Fruit fly (Drosophila melanogaster) whole organism, prepupa: Measurements from ENCODE around the gene Nf-YB.
A peak's percentile ranks its signal among the peaks of the same experiment; 100 is the strongest.

Source experiments
- Blimp-1 ChIP-seq: fragments of 200-800 bp; sonication (Bioruptor generic); optimal IDR thresholded peaks from 3 replicates; lab custom pipeline; 2017; ENCODE audit warnings: missing biosample characterization, missing genetic modification characterization, mild to moderate bottlenecking, moderate library complexity, missing genetic modification reagents
- CG10631 ChIP-seq: fragments of 200-800 bp; sonication (Bioruptor generic); optimal IDR thresholded peaks from 2 replicates; lab custom pipeline; 2016; ENCODE audit warnings: missing biosample characterization, missing genetic modification characterization
- CG10669 ChIP-seq: fragments of 200-800 bp; sonication (Bioruptor generic); optimal IDR thresholded peaks from 3 replicates; lab custom pipeline; 2018; ENCODE audit warnings: missing biosample characterization, mild to moderate bottlenecking, missing genetic modification characterization, moderate library complexity
- CG11294 ChIP-seq: fragments of 200-800 bp; sonication (Bioruptor generic); IDR thresholded peaks from 2 replicates; pipeline ENCODE4 v1.3.6; 2022; ENCODE audit warnings: missing biosample characterization, missing genetic modification characterization
- CG11762 ChIP-seq: fragments of 200-800 bp; sonication (Bioruptor generic); optimal IDR thresholded peaks from 3 replicates; lab custom pipeline; 2016; ENCODE audit warnings: missing biosample characterization, missing genetic modification characterization; ENCODE audit not compliant: insufficient read depth
- CG11902 ChIP-seq: fragments of 200-800 bp; sonication (Bioruptor generic); optimal IDR thresholded peaks from 3 replicates; lab custom pipeline; 2016; ENCODE audit warnings: missing biosample characterization, missing genetic modification characterization
- CG15336 ChIP-seq: fragments of 200-800 bp; sonication (Bioruptor generic); IDR thresholded peaks from 2 replicates; pipeline ENCODE4 v1.3.6; 2022; ENCODE audit warnings: missing biosample characterization, missing genetic modification characterization
- CG1621 ChIP-seq: fragments of 200-800 bp; sonication (Bioruptor generic); optimal IDR thresholded peaks from 3 replicates; lab custom pipeline; 2018; ENCODE audit warnings: missing biosample characterization, mild to moderate bottlenecking, missing genetic modification characterization
- CG16779 ChIP-seq: fragments of 200-800 bp; sonication (Bioruptor generic); optimal IDR thresholded peaks from 3 replicates; lab custom pipeline; 2017; ENCODE audit warnings: missing biosample characterization, mild to moderate bottlenecking, missing genetic modification characterization
- CG3032 ChIP-seq: fragments of 200-800 bp; optimal IDR thresholded peaks from 2 replicates; lab custom pipeline; 2019; ENCODE audit warnings: missing biosample characterization, mild to moderate bottlenecking, missing genetic modification characterization, moderate library complexity
- CG31627 ChIP-seq: fragments of 200-800 bp; sonication (Bioruptor generic); optimal IDR thresholded peaks from 3 replicates; lab custom pipeline; 2016; ENCODE audit warnings: missing biosample characterization, missing genetic modification characterization
- CG32006 ChIP-seq: fragments of 200-800 bp; sonication (Bioruptor generic); optimal IDR thresholded peaks from 3 replicates; lab custom pipeline; 2017; ENCODE audit warnings: missing biosample characterization, mild to moderate bottlenecking, missing genetic modification characterization
- CG34406 ChIP-seq: fragments of 200-800 bp; sonication (Bioruptor generic); optimal IDR thresholded peaks from 3 replicates; lab custom pipeline; 2016; ENCODE audit warnings: missing biosample characterization, missing genetic modification characterization
- CG3919 ChIP-seq: fragments of 200-800 bp; sonication (Bioruptor generic); optimal IDR thresholded peaks from 3 replicates; lab custom pipeline; 2016; ENCODE audit warnings: missing biosample characterization, missing genetic modification characterization
- CG4318 ChIP-seq: fragments of 200-800 bp; sonication (Bioruptor generic); optimal IDR thresholded peaks from 3 replicates; lab custom pipeline; 2017; ENCODE audit warnings: missing biosample characterization, mild to moderate bottlenecking, missing genetic modification characterization
- CG6163 ChIP-seq: fragments of 200-800 bp; sonication (Bioruptor generic); IDR thresholded peaks from 3 replicates; pipeline ENCODE4 v1.3.6; 2022; ENCODE audit warnings: missing biosample characterization, missing genetic modification characterization
- CG6276 ChIP-seq: fragments of 200-800 bp; sonication (Bioruptor generic); optimal IDR thresholded peaks from 2 replicates; lab custom pipeline; 2017; ENCODE audit warnings: missing biosample characterization, mild to moderate bottlenecking, missing genetic modification characterization
- CG6792 ChIP-seq: fragments of 200-800 bp; sonication (Bioruptor generic); optimal IDR thresholded peaks from 3 replicates; lab custom pipeline; 2016; ENCODE audit warnings: missing biosample characterization, missing genetic modification characterization
- CG6808 ChIP-seq: fragments of 200-800 bp; sonication (Bioruptor generic); optimal IDR thresholded peaks from 3 replicates; lab custom pipeline; 2017; ENCODE audit warnings: missing biosample characterization, missing genetic modification characterization, mild to moderate bottlenecking, moderate library complexity, missing genetic modification reagents
- CG6854 ChIP-seq: fragments of 200-800 bp; sonication (Bioruptor generic); optimal IDR thresholded peaks from 2 replicates; lab custom pipeline; 2017; ENCODE audit warnings: missing biosample characterization, mild to moderate bottlenecking, missing genetic modification characterization
- CG7368 ChIP-seq: fragments of 200-800 bp; sonication (Bioruptor generic); optimal IDR thresholded peaks from 3 replicates; lab custom pipeline; 2016; ENCODE audit warnings: missing biosample characterization, missing genetic modification characterization
- CG8119 ChIP-seq: fragments of 200-800 bp; sonication (Bioruptor generic); IDR thresholded peaks from 3 replicates; pipeline ENCODE4 v1.3.6; 2022; ENCODE audit warnings: missing biosample characterization, missing genetic modification characterization
- CG8319 ChIP-seq: fragments of 200-800 bp; sonication (Bioruptor generic); optimal IDR thresholded peaks from 3 replicates; lab custom pipeline; 2016; ENCODE audit warnings: missing biosample characterization, missing genetic modification characterization
- CG9139 ChIP-seq: fragments of 200-800 bp; sonication (Bioruptor generic); optimal IDR thresholded peaks from 3 replicates; lab custom pipeline; 2017; ENCODE audit warnings: missing biosample characterization, mild to moderate bottlenecking, missing genetic modification characterization
- Eip75B ChIP-seq: fragments of 200-800 bp; sonication (Bioruptor generic); optimal IDR thresholded peaks from 3 replicates; lab custom pipeline; 2016; ENCODE audit warnings: missing biosample characterization, missing genetic modification characterization
- Eip78C ChIP-seq: fragments of 200-800 bp; sonication (Bioruptor generic); peaks from one replicate; lab custom pipeline; 2016; ENCODE audit warnings: missing biosample characterization, missing genetic modification characterization
- Eip93F ChIP-seq: fragments of 200-800 bp; sonication (Bioruptor generic); optimal IDR thresholded peaks from 2 replicates; lab custom pipeline; 2016; ENCODE audit warnings: missing biosample characterization, mild to moderate bottlenecking, missing genetic modification characterization
- Ets21C ChIP-seq: fragments of 200-800 bp; sonication (Bioruptor generic); optimal IDR thresholded peaks from 3 replicates; lab custom pipeline; 2016; ENCODE audit warnings: missing biosample characterization, missing genetic modification characterization
- Ets96B ChIP-seq: fragments of 200-800 bp; optimal IDR thresholded peaks from 2 replicates; lab custom pipeline; 2019; ENCODE audit warnings: missing biosample characterization, mild to moderate bottlenecking, missing genetic modification characterization, moderate library complexity
- Hr39 ChIP-seq: fragments of 200-800 bp; sonication (Bioruptor generic); optimal IDR thresholded peaks from 2 replicates; lab custom pipeline; 2016; ENCODE audit warnings: missing biosample characterization, missing genetic modification characterization
- Hr4 ChIP-seq: fragments of 200-800 bp; sonication (Bioruptor generic); optimal IDR thresholded peaks from 3 replicates; lab custom pipeline; 2016; ENCODE audit warnings: missing biosample characterization, missing genetic modification characterization
- Lpt ChIP-seq: fragments of 200-800 bp; sonication (Bioruptor generic); optimal IDR thresholded peaks from 3 replicates; lab custom pipeline; 2016; ENCODE audit warnings: missing biosample characterization, missing genetic modification characterization
- OdsH ChIP-seq: fragments of 200-800 bp; sonication (Bioruptor generic); optimal IDR thresholded peaks from 3 replicates; lab custom pipeline; 2016; ENCODE audit warnings: missing biosample characterization, missing genetic modification characterization
- Smox ChIP-seq: fragments of 200-800 bp; sonication (Bioruptor generic); optimal IDR thresholded peaks from 3 replicates; lab custom pipeline; 2016; ENCODE audit warnings: missing biosample characterization, missing genetic modification characterization
- Sox102F ChIP-seq: fragments of 200-800 bp; sonication (Bioruptor generic); optimal IDR thresholded peaks from 2 replicates; lab custom pipeline; 2016; ENCODE audit warnings: missing biosample characterization, mild to moderate bottlenecking, missing genetic modification characterization
- acj6 ChIP-seq: fragments of 200-800 bp; sonication (Bioruptor generic); optimal IDR thresholded peaks from 3 replicates; lab custom pipeline; 2016; ENCODE audit warnings: missing biosample characterization, missing genetic modification characterization
- cyc ChIP-seq: fragments of 200-800 bp; sonication (Bioruptor generic); optimal IDR thresholded peaks from 3 replicates; lab custom pipeline; 2016; ENCODE audit warnings: missing biosample characterization, missing genetic modification characterization
- dac ChIP-seq: fragments of 200-800 bp; sonication (Bioruptor generic); optimal IDR thresholded peaks from 2 replicates; lab custom pipeline; 2017; ENCODE audit warnings: missing biosample characterization, mild to moderate bottlenecking, missing genetic modification characterization
- dsx ChIP-seq: fragments of 200-800 bp; optimal IDR thresholded peaks from 3 replicates; lab custom pipeline; 2019; ENCODE audit warnings: missing biosample characterization, mild to moderate bottlenecking, missing genetic modification characterization, moderate library complexity; ENCODE audit not compliant: poor library complexity, severe bottlenecking
- eg ChIP-seq: fragments of 200-800 bp; sonication (Bioruptor generic); IDR thresholded peaks from 3 replicates; pipeline ENCODE4 v1.3.6; 2022; ENCODE audit warnings: missing biosample characterization, missing genetic modification characterization
- esn ChIP-seq: fragments of 200-800 bp; sonication (Bioruptor generic); optimal IDR thresholded peaks from 2 replicates; lab custom pipeline; 2016; ENCODE audit warnings: missing biosample characterization, mild to moderate bottlenecking, missing genetic modification characterization, moderate library complexity
- fd59A ChIP-seq: fragments of 200-800 bp; sonication (Bioruptor generic); optimal IDR thresholded peaks from 2 replicates; lab custom pipeline; 2017; ENCODE audit warnings: missing biosample characterization, mild to moderate bottlenecking, missing genetic modification characterization, missing genetic modification reagents
- fd85E ChIP-seq: fragments of 200-800 bp; sonication (Bioruptor generic); optimal IDR thresholded peaks from 3 replicates; lab custom pipeline; 2016; ENCODE audit warnings: missing biosample characterization, missing genetic modification characterization
- fkh ChIP-seq: fragments of 200-800 bp; sonication (Bioruptor generic); optimal IDR thresholded peaks from 3 replicates; lab custom pipeline; 2017; ENCODE audit warnings: missing biosample characterization, mild to moderate bottlenecking, missing genetic modification characterization, moderate library complexity
- net ChIP-seq: fragments of 200-800 bp; sonication (Bioruptor generic); optimal IDR thresholded peaks from 3 replicates; lab custom pipeline; 2016; ENCODE audit warnings: missing biosample characterization, missing genetic modification characterization
- pdm3 ChIP-seq: fragments of 200-800 bp; sonication (Bioruptor generic); optimal IDR thresholded peaks from 3 replicates; lab custom pipeline; 2016; ENCODE audit warnings: missing biosample characterization, missing genetic modification characterization
- salr ChIP-seq, 2 experiments: fragments of 200-800 bp; sonication (Bioruptor generic); optimal IDR thresholded peaks; 3 replicates each; lab custom pipeline; 2016 to 2018; ENCODE audit warnings: missing biosample characterization in 2 of 2, missing genetic modification characterization in 2 of 2, mild to moderate bottlenecking in 1 of 2
- spab ChIP-seq: fragments of 200-800 bp; sonication (Bioruptor generic); optimal IDR thresholded peaks from 2 replicates; lab custom pipeline; 2017; ENCODE audit warnings: missing biosample characterization, mild to moderate bottlenecking, missing genetic modification characterization, missing genetic modification reagents
- svp ChIP-seq: fragments of 200-800 bp; sonication (Bioruptor generic); peaks from one replicate; lab custom pipeline; 2016; ENCODE audit warnings: missing biosample characterization, missing genetic modification characterization
- topi ChIP-seq: fragments of 200-800 bp; sonication (Bioruptor generic); optimal IDR thresholded peaks from 3 replicates; lab custom pipeline; 2016; ENCODE audit warnings: missing biosample characterization, missing genetic modification characterization
- vri ChIP-seq: fragments of 200-800 bp; sonication (Bioruptor generic); optimal IDR thresholded peaks from 3 replicates; lab custom pipeline; 2016; ENCODE audit warnings: missing biosample characterization, mild to moderate bottlenecking, missing genetic modification characterization

Nf-YB gene

DNA sequence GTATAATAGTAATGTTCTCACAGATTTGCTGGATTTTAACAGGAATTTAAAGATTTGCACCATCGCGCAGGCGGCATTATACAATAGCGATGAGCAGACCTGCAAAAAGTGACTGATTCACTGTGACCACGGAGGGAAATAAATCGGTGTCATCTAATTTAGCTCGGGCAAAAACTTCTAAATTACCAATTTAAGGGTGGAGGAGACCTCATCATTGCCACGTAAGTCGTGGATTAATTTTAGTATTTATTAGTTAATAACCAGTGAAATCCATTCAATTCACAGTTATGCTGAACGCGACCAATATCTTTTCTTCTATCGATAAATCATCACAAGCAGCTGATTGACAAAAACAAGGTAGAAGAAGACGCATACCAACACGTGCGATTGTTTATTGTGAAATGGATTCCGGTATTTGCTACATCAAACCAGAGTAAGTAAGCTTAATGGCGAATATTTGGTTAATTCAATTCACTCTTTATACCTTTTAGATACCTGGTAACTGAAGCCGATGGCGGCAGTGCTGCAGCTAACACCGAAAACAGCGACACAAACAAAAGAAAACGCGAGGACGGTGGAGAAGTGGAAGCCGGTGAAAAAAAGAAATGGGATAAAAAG, 22.8 kb downstream of the Nf-YB start, which contains the start of the genes CG10628 and Dus3:
TSS of gene CG10628 (minus strand) at position 105 of the 618 bp plus-strand sequence.
TSS of gene Dus3 (plus strand) at position 369 of the 618 bp plus-strand sequence.
- TF ChIP-seq CG6808 (GFP tag; lab: Kevin White, UChicago): peak; percentile 71
- no peak for TF ChIP-seq CG4318 (GFP tag; lab: Kevin White, UChicago)
- TF ChIP-seq CG9139 (GFP tag; lab: Kevin White, UChicago): peak; percentile 15
- peak; percentile 87 for TF ChIP-seq dac (GFP tag; lab: Kevin White, UChicago)
- peak; percentile 92 for TF ChIP-seq Eip78C (GFP tag; lab: Kevin White, UChicago)
- TF ChIP-seq Ets96B (tag; lab: Kevin White, UChicago): peak; percentile 86
- peak; percentile 76 for TF ChIP-seq Sox102F (GFP tag; lab: Kevin White, UChicago)
- no peak for TF ChIP-seq pdm3
- peak; percentile 83 for TF ChIP-seq Smox (GFP tag; lab: Kevin White, UChicago)
- peak; percentile 92 for TF ChIP-seq Eip75B (GFP tag; lab: Kevin White, UChicago)
- peak; percentile 88 for TF ChIP-seq acj6
- peak; percentile 83 for TF ChIP-seq CG10669 (GFP tag; lab: Kevin White, UChicago)
- TF ChIP-seq CG34406: peak; percentile 82
- peak; percentile 92 for TF ChIP-seq CG6163 (GFP tag; lab: Robert Waterston, UW)
- peak; percentile 63 for TF ChIP-seq fkh (GFP tag; lab: Kevin White, UChicago)
- peak; percentile 80 for TF ChIP-seq CG8119 (GFP tag; lab: Robert Waterston, UW)
- TF ChIP-seq CG3919 (GFP tag; lab: Kevin White, UChicago): peak; percentile 87
- peak; percentile 78 for TF ChIP-seq Lpt (GFP tag; lab: Kevin White, UChicago)
- TF ChIP-seq CG6276: peak; percentile 58
- peak; percentile 69 for TF ChIP-seq fd59A (GFP tag; lab: Kevin White, UChicago)
- TF ChIP-seq CG31627 (GFP tag; lab: Kevin White, UChicago): peak; percentile 91
- peak; percentile 81 for TF ChIP-seq CG1621
- peak; percentile 83 for TF ChIP-seq CG6792 (GFP tag; lab: Kevin White, UChicago)
- TF ChIP-seq spab: peak; percentile 69
- peak; percentile 93 for TF ChIP-seq eg (GFP tag; lab: Robert Waterston, UW)
- TF ChIP-seq esn (GFP tag; lab: Kevin White, UChicago): peak; percentile 93
- TF ChIP-seq Hr39 (GFP tag; lab: Kevin White, UChicago): peak; percentile 93
- peak; percentile 76 for TF ChIP-seq CG11762
- TF ChIP-seq CG8319 (GFP tag; lab: Kevin White, UChicago): peak; percentile 78
- TF ChIP-seq OdsH (GFP tag; lab: Kevin White, UChicago): no peak
- TF ChIP-seq Hr4: peak; percentile 92
- TF ChIP-seq Ets21C: no peak
- TF ChIP-seq Eip93F: peak; percentile 62
- peak; percentile 87 for TF ChIP-seq topi (GFP tag; lab: Kevin White, UChicago)
- TF ChIP-seq CG15336 (GFP tag; lab: Robert Waterston, UW): peak; percentile 85
- peak; percentile 81 for TF ChIP-seq CG7368 (GFP tag; lab: Kevin White, UChicago)
- peak; percentile 66 for TF ChIP-seq vri (GFP tag; lab: Kevin White, UChicago)
- TF ChIP-seq CG32006 (GFP tag; lab: Kevin White, UChicago): peak; percentile 88
- TF ChIP-seq CG11294: peak; percentile 82
- peak; percentile 68 for TF ChIP-seq CG6854 (GFP tag; lab: Kevin White, UChicago)
- TF ChIP-seq cyc (GFP tag; lab: Kevin White, UChicago): peak; percentile 90
- TF ChIP-seq svp: peak; percentile 91
- peak; percentile 59 for TF ChIP-seq CG16779 (tag; lab: Kevin White, UChicago)
- TF ChIP-seq net (GFP tag; lab: Kevin White, UChicago): peak; percentile 85
- TF ChIP-seq salr (GFP tag; optimal IDR thresholded peaks at IDR 0.05; lab: Kevin White, UChicago): peak in 1 of 2 experiments; percentile 76
- TF ChIP-seq fd85E (GFP tag; lab: Kevin White, UChicago): no peak
- peak; percentile 78 for TF ChIP-seq CG11902
- TF ChIP-seq Blimp-1 (GFP tag; lab: Kevin White, UChicago): peak; percentile 55
- TF ChIP-seq dsx: no peak
- TF ChIP-seq CG10631 (GFP tag; lab: Kevin White, UChicago): no peak
- peak; percentile 89 for TF ChIP-seq CG3032 (tag; lab: Kevin White, UChicago)
